Worm (Caenorhabditis elegans): ENCODE data around the gene ZK856.6.

ce11 chrV:10185719-10186118 is 12.8 kb upstream of the ZK856.6 start, which contains the start of gene ZK856.18:
- no peak for TF ChIP-seq ceh-82 (tag; optimal IDR thresholded peaks at IDR 0.05)
- no peak for TF ChIP-seq unc-62 (GFP tag; optimal IDR thresholded peaks at IDR 0.05)
- TF ChIP-seq blmp-1 (tag; optimal IDR thresholded peaks at IDR 0.05; ENCODE audit: insufficient read depth) = no peak
- no peak for TF ChIP-seq sma-3 (GFP tag; optimal IDR thresholded peaks at IDR 0.05)
- TF ChIP-seq nhr-77 (tag; optimal IDR thresholded peaks at IDR 0.05) = no peak

Measured in whole organism, L2 larva.